Worm (Caenorhabditis elegans) whole organism, midembryonic: ENCODE results near the gene H37A05.2.

ENCODE experiments used
- T22C8.4 ChIP-seq: fragments of 200-800 bp; sonication (Bioruptor generic); IDR thresholded peaks from 2 replicates; pipeline ENCODE4 v1.3.6; 2022; ENCODE audit warnings: missing genetic modification characterization, missing compliant biosample characterization
- cog-1 ChIP-seq: sonication (generic microtip); optimal IDR thresholded peaks from 2 replicates; lab custom pipeline; 2016; ENCODE audit warnings: missing genetic modification characterization, missing compliant biosample characterization
- flt-1 ChIP-seq: fragments of 200-800 bp; sonication (Bioruptor generic); IDR thresholded peaks from 2 replicates; pipeline ENCODE4 v1.3.6; 2022; ENCODE audit warnings: missing genetic modification characterization, missing compliant biosample characterization
- med-1 ChIP-seq: sonication (generic microtip); optimal IDR thresholded peaks from 2 replicates; lab custom pipeline; 2017; ENCODE audit warnings: missing genetic modification characterization, mild to moderate bottlenecking, missing compliant biosample characterization, antibody characterized with exemption, missing genetic modification reagents; ENCODE audit not compliant: insufficient read depth
- ref-1 ChIP-seq: fragments of 200-800 bp; sonication (Bioruptor generic); conservative IDR thresholded peaks from 2 replicates; pipeline ENCODE4 v1.3.6; 2022; ENCODE audit warnings: missing genetic modification reagents, missing genetic modification characterization, missing compliant biosample characterization
- tab-1 ChIP-seq: fragments of 200-800 bp; sonication (Bioruptor generic); IDR thresholded peaks from 2 replicates; pipeline ENCODE4 v1.3.6; 2022; ENCODE audit warnings: missing genetic modification characterization, missing compliant biosample characterization
- ztf-29 ChIP-seq: fragments of 200-800 bp; sonication (Bioruptor generic); IDR thresholded peaks from 2 replicates; pipeline ENCODE4 v1.3.6; 2022; ENCODE audit warnings: missing genetic modification reagents, missing genetic modification characterization, missing compliant biosample characterization

Gene H37A05.2

DNA sequence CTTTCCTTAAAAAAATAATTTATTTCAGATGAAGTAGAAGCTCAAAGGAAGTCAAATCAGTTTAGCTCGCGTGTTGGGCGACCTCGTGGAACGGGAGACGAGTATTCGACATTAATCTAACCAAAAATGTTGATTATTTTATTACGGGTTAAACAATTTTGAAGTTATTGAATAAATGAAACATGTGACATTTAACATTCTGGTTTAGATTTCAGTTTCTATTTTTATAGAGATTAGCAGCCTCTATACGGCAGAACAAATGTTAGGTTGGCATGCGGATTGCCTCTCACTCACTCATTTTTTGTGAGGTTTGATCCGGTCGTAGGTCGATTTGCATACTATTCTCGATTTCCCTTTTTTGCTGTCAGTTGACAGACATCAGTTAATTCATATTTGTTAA is 49.6 kb downstream of the H37A05.2 start, which contains the start of gene F53F4.1:
Gene F53F4.1, plus strand, starts transcription at position 301 of the 400 bp plus-strand sequence.
- TF ChIP-seq ztf-29 (no peak), ref-1 (GFP tag; lab: Robert Waterston, UW) (no peak)

DNA sequence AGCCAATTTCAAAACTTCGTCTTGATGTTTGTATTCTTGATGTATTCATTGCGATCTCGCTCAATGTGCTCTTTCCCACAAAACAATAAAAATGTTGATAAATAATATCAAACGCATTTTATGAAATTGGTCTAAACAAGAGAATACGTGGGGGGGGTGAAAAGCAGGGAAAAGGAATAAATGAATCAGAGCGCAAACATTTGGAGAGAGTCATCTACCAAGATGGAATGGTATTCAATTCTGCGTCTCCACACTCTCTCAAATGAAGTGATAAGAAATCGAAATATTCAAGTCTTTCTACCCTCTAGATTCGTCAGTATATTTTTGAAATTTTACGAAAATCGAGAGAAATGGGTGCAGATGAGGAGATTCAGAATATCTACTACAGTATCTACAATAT is 53.4 kb downstream of the H37A05.2 start, which contains the start of gene C50B8.5:
Gene C50B8.5, plus strand, starts transcription at position 273 of the 400 bp plus-strand sequence.
- no peak for TF ChIP-seq med-1 (GFP tag; lab: Kevin White, UChicago)
- TF ChIP-seq tab-1 (GFP tag; lab: Robert Waterston, UW) = no peak
- TF ChIP-seq cog-1 (tag; lab: Kevin White, UChicago) = no peak
- TF ChIP-seq flt-1 (GFP tag; lab: Robert Waterston, UW) = no peak
- no peak for TF ChIP-seq T22C8.4 (GFP tag; lab: Robert Waterston, UW)
